Fruit fly (Drosophila melanogaster) Kc167 (cell line): Measurements from ENCODE around the gene eIF3g1.
"Not testable (repeated sequence)": the region's sequence is repeated elsewhere in the genome, so short reads cannot be mapped to it uniquely, and the experiment has no call there.

Experiments
- Myc ChIP-seq: fragments of >200 bp; optimal IDR thresholded peaks from 2 replicates; lab custom pipeline; 2017; ENCODE audit warnings: missing external identifiers
- Sin3A ChIP-seq: fragments of >200 bp; optimal IDR thresholded peaks from 2 replicates; lab custom pipeline; 2018; ENCODE audit warnings: missing external identifiers
- h ChIP-seq: fragments of >200 bp; optimal IDR thresholded peaks from 3 replicates; lab custom pipeline; 2018; ENCODE audit warnings: missing external identifiers
- insv ChIP-seq: fragments of >200 bp; optimal IDR thresholded peaks from 3 replicates; lab custom pipeline; 2018; ENCODE audit warnings: missing external identifiers
- psq ChIP-seq: fragments of >200 bp; optimal IDR thresholded peaks from 2 replicates; lab custom pipeline; 2017; ENCODE audit warnings: missing external identifiers
- ttk ChIP-seq: sonication (Bioruptor generic); optimal IDR thresholded peaks from 2 replicates; lab custom pipeline; 2017; ENCODE audit warnings: missing external identifiers

Gene eIF3g1

DNA sequence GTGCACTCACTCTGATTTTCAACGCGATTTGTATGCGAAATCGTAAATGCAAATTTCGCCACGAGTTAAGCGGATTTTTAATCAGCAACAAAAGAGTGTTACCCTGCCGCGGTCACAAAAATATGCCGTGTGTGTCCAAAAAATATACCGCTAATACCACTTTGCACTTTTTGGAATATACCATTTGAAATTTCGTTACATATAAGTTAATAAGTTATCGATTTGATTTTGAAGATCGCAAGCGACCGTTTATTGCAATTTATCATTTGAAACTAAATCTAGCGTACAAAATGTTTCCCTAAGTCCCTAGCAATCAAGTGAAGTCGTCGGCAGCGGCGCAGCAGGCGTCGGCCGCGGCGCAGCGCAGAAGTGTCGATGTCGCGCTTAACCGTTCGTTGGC is at the start of gene eIF3g1:
eIF3g1 (minus strand) TSS at position 101 of the 400 bp plus-strand sequence.
- TF ChIP-seq h, insv, psq (lab: Kevin White, UChicago): not testable (repeated sequence)

DNA sequence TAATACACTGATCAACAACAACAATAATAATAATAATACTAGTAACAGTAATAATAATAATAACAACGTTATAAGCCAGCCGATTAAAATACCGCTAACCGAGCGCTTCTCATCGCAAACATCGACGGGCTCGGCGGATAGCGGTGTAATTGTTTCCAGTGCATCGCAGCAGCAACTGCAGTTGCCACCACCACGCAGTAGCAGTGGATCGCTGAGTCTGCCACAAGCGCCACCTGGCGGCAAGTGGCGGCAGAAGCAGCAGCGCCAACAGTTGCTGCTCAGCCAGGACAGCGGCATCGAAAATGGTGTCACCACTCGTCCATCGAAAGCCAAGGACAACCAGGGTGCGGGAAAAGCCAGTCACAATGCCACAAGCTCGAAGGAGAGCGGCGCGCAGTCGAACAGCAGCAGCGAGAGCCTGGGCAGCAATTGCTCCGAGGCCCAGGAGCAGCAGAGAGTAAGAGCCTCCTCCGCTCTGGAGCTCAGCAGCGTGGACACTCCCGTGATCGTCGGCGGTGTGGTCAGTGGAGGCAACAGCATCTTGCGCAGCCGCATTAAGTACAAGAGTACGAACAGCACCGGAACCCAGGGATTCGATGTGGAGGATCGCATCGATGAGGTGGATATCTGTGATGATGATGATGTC is 49.4 kb upstream of the eIF3g1 start:
- TF ChIP-seq insv (lab: Kevin White, UChicago) = no peak
- TF ChIP-seq ttk (lab: Kevin White, UChicago) = no peak
- no peak for TF ChIP-seq h (lab: Kevin White, UChicago)
- no peak for TF ChIP-seq psq (lab: Kevin White, UChicago)
- no peak for TF ChIP-seq Myc
- TF ChIP-seq Sin3A (lab: Kevin White, UChicago) = no peak

DNA sequence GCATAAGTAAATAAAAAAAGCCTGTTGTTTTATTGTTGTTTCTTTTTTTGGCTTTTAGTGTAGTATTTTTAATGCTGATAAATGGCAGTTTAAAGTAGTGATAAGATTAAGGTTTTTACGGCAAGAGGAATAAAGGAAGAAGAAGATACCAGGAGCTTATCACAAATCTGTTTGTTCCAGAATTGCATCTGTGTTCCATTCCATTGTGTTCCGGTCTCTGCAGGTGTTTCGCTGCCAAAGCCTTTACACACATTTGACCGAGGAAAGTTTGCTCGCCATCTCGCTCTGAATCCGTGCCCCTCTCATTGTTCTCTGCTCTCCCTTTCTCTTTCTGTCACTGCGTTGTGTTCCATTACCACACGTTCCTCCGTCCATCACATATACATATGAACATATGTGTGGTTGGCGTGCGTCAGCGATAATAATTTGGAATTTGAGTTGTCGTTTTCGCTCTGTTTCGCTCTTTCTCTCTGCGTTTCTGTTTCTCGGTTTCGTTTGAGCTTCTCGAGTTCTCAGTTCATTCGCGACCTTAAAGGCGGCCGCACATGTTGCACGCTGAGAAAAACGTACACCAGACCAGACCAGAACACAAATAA is 48.2 kb upstream of the eIF3g1 start:
- TF ChIP-seq ttk (lab: Kevin White, UChicago) (no peak), insv (lab: Kevin White, UChicago) (no peak), h (lab: Kevin White, UChicago) (no peak), Sin3A (lab: Kevin White, UChicago) (no peak), psq (lab: Kevin White, UChicago) (no peak), Myc (no peak)

DNA sequence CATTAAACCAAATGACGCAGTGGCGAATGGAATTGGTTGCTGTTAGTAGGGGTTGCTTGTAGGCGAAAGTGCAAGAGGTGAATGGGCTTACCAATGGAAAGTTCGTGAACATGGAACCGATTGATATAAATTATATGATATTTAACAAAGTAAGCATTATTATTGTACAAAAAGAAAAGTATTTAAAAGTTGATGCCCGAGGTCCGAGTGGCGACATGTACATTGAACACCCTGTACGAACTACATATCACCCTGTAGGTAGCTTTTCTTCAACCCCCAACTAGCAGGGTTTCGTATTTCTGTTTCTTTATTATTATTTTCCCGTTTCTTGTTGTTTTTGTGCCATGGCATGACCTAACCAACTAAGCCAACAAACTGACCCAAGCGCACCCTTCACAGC is 47.1 kb upstream of the eIF3g1 start:
- TF ChIP-seq Myc (no peak), Sin3A (lab: Kevin White, UChicago) (no peak), h (lab: Kevin White, UChicago) (no peak), ttk (lab: Kevin White, UChicago) (no peak), insv (lab: Kevin White, UChicago) (no peak), psq (lab: Kevin White, UChicago) (no peak)

DNA sequence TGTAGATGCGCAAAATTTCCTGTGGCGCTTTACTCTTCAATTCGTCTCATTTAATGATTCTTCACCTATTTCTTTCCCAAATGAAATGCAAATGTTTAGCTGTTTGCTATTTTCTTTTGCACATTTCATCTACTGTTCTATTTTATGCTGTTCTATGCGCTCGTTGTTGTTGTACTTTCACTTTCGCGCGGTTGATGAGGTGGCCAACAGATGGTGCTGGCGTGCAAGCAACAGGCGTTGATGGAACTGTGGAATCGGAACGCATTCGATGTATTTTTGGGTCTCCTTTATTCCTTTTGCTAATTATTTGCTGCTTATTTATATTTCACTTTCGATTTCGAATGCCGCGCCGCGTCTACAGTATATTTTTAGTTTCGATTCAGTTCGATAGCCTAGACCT is 45.9 kb upstream of the eIF3g1 start:
- TF ChIP-seq ttk (lab: Kevin White, UChicago) (no peak), h (lab: Kevin White, UChicago) (no peak), Myc (no peak), psq (lab: Kevin White, UChicago) (no peak), insv (lab: Kevin White, UChicago) (no peak), Sin3A (lab: Kevin White, UChicago) (no peak)

DNA sequence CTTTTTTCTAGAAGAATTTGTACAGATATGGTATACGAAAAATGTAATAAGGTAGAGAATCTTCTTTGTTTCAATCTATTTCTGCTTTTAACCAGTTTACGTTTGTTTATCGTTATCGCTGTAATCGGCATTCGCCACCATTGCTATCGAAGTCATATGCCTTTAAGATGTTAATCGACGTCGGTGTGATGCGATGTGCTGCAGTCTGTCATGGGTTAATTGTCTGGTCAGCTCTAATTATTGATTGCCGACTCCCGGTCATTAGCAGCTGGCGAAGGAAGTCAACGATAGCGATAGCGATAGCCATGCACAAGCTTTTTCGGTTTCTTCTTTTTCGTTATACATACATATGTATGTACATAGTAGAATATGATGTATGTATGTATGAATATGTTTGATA is 45.3 kb upstream of the eIF3g1 start:
- TF ChIP-seq ttk (lab: Kevin White, UChicago) = no peak
- no peak for TF ChIP-seq h (lab: Kevin White, UChicago)
- no peak for TF ChIP-seq Myc
- TF ChIP-seq psq (lab: Kevin White, UChicago) = no peak
- no peak for TF ChIP-seq Sin3A (lab: Kevin White, UChicago)
- TF ChIP-seq insv (lab: Kevin White, UChicago) = no peak

DNA sequence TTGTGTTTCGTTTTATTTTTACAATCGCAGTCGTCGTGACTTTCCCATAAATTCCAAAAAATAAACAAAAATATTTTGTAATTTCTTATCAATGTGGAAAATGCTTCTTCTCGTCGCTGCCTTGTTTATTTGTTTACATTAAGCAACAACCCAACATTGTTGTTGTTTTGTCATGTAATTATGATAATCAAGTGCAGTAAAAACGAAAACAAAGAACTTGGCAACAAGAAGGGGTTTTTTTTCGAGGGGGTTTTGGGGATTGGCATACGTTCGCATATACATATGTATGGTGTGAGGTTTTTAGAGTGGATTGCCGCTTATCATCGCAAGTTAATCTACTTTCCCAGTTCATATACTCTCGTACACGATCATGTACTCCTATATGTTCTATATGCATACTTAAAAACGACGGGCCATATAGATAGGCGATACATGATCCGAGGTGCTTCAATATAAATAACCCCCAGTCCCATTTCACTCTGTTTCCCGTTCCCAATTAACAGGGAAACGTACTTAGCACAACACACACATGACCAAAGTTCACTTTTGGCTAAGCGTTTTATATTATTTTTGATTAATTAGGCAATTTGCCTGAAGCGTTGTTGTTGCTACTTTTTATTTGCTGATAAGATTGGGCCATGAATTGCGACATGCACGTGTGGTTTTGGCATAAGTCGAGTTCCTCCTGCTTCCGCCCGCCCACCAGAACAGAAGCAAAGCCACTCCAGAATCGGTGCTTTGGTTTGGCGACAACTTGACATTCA is 43.6 kb upstream of the eIF3g1 start:
- no peak for TF ChIP-seq Sin3A (lab: Kevin White, UChicago)
- no peak for TF ChIP-seq Myc
- no peak for TF ChIP-seq psq (lab: Kevin White, UChicago)
- TF ChIP-seq ttk (lab: Kevin White, UChicago) = no peak
- TF ChIP-seq h (lab: Kevin White, UChicago) = no peak

DNA sequence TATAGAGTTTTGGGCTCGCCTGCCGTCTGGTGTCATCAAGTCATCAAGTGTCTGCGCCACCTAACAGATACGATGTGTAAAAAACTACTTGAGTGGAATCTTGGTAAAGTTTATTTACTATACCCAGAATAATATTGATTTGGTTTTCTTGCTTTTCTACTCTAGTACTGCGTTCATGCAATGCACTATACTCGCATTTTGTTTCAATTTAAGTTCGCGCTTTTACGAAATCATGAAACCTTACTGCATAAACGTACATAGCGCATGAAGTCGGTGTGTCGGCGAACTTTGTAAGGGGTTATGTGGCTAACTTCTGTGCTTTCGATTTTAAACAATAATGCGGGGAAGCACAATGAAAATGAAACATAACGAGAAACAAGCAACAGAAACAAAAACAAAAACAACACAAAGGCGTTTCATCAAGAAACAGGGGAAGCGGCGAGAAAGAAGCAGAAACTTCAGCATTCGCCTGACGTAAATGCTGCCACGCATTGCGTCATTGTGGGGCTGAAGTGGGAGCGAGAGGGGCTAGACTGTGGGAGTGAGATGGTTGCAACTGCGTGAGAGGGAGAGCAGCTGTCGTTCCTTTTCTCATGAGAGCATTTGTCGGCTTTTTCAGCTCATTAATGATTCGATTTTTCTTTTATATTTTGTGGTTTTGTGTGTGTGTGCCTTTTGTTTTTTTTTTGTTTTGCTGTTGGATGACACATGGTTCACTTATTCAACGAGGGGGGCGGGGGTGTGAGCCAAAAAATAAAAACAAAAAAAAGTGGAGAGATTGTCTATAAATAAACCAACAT is 42.2 kb upstream of the eIF3g1 start:
- TF ChIP-seq psq (lab: Kevin White, UChicago) (no peak), Myc (no peak), h (lab: Kevin White, UChicago) (no peak), ttk (lab: Kevin White, UChicago) (no peak), insv (lab: Kevin White, UChicago) (no peak), Sin3A (lab: Kevin White, UChicago) (no peak)

DNA sequence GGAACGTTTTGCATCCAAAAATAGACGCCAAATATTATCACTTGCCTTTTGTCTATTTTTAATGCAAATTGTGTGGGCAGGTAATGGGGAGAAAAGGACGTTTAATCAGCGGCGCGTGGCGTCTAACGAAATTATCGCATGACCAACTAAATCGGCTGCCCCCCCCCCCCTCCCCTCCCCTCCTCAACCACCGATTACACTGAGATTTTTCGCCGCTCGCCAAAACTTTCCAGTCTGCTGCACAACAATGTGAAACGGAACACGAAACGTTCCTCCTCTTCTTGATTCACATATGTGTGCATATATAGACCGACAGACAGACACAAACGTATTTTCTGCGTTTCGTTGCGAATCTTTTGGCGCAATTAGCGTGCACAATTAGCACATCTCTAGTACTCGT is 41.0 kb upstream of the eIF3g1 start:
- TF ChIP-seq h (lab: Kevin White, UChicago) = no peak

DNA sequence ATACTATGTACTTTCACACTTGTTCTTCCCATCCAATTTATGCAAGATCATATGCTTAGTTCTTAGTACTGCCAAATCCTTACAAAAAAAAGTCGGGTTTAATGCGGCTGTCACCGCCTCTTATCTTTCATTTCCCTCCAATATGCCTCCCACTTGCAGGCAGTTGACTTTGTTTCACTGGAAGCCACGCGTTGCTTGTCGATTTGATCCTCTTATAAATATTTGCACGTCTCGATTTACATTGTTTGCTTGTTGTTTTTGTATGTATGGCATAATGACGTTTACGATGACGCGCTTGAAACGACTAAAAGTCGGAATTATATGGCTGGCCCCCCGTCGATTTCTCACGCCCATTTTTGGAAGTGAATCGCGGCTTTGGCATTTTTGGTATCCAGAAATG is 38.8 kb upstream of the eIF3g1 start:
- TF ChIP-seq ttk (lab: Kevin White, UChicago) = no peak
- no peak for TF ChIP-seq psq (lab: Kevin White, UChicago)
- no peak for TF ChIP-seq h (lab: Kevin White, UChicago)

DNA sequence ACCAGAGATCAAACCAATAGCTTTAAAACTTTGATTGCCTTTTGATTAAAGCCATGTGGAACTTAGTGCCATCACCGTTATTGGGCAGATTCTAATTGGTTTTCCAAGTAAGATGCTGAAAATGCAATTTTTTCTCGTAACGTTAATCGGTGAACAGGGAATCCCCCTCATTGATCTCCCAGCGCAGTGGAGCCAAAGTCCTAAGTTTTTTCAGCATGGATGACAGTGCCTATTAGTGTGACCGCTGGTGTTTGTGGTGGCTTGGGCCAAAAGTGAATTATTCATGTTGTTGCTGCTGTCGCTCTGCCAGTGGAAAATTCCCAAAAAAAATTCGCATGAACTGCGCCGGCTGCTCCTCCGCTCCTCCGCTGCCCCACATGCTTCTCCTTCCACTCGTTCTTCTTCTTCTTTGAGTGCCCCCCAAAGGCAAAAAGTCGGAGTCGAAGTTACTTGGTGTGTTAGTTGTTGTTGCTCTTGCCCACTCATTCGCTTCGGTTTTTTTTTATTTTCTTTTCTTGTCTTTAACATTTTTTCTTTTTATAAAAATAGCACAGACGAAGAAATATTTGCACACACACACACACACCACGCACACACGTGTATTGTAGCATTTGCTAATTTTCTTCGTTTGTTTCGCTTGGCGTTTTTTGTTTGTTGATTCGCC is 37.9 kb upstream of the eIF3g1 start:
- TF ChIP-seq insv (lab: Kevin White, UChicago) (no peak), Myc (no peak), psq (lab: Kevin White, UChicago) (no peak), ttk (lab: Kevin White, UChicago) (no peak), h (lab: Kevin White, UChicago) (no peak), Sin3A (lab: Kevin White, UChicago) (no peak)
